Worm (Caenorhabditis elegans): ENCODE measurements around the gene egl-5.

The egl-5 gene

ce11 chrIII:7788410-7788809, 25.8 kb upstream of the egl-5 start:
- no peak for TF ChIP-seq unc-62 (GFP tag; optimal IDR thresholded peaks at IDR 0.05)
- TF ChIP-seq nhr-28 (tag; optimal IDR thresholded peaks at IDR 0.05), result no peak
- no peak for TF ChIP-seq ceh-16 (tag; optimal IDR thresholded peaks at IDR 0.05)
- TF ChIP-seq egl-27 (tag; optimal IDR thresholded peaks at IDR 0.05), result no peak
- no peak for TF ChIP-seq elt-2 (tag; optimal IDR thresholded peaks at IDR 0.05)
- no peak for TF ChIP-seq hmg-11 (tag; optimal IDR thresholded peaks at IDR 0.05)
- TF ChIP-seq nfya-1 (tag; optimal IDR thresholded peaks at IDR 0.05; ENCODE audit: insufficient read depth), result no peak
- no peak for TF ChIP-seq egl-5 (tag; optimal IDR thresholded peaks at IDR 0.05)
- no peak for TF ChIP-seq sea-2 (GFP tag; optimal IDR thresholded peaks at IDR 0.05)
- TF ChIP-seq unc-39 (tag; optimal IDR thresholded peaks at IDR 0.05), result no peak
- no peak for TF ChIP-seq R02D3.7 (tag; optimal IDR thresholded peaks at IDR 0.05)
- TF ChIP-seq elt-3 (tag; optimal IDR thresholded peaks at IDR 0.05), result no peak
- no peak for TF ChIP-seq elt-1 (tag; optimal IDR thresholded peaks at IDR 0.05)
- TF ChIP-seq pqm-1 (tag; optimal IDR thresholded peaks at IDR 0.05), result no peak
- no peak for TF ChIP-seq snpc-4 (tag; optimal IDR thresholded peaks at IDR 0.05)
- no peak for TF ChIP-seq nhr-25 (tag; optimal IDR thresholded peaks at IDR 0.05)
- TF ChIP-seq nhr-11 (tag; optimal IDR thresholded peaks at IDR 0.05), result no peak
- no peak for TF ChIP-seq nhr-43 (tag; optimal IDR thresholded peaks at IDR 0.05; ENCODE audit: poor library complexity, severe bottlenecking)

ce11 chrIII:7790522-7790921, 23.7 kb upstream of the egl-5 start:
- TF ChIP-seq nfya-1 (tag; optimal IDR thresholded peaks at IDR 0.05; ENCODE audit: insufficient read depth), result peak; percentile 65
- TF ChIP-seq unc-62 (GFP tag; optimal IDR thresholded peaks at IDR 0.05), result no peak
- no peak for TF ChIP-seq ztf-4 (tag; optimal IDR thresholded peaks at IDR 0.05)

- peak; percentile 97 for TF ChIP-seq nfya-1 (tag; optimal IDR thresholded peaks at IDR 0.05; ENCODE audit: insufficient read depth)
- no peak for TF ChIP-seq daf-12 (tag; optimal IDR thresholded peaks at IDR 0.05)
- TF ChIP-seq ztf-4 (tag; optimal IDR thresholded peaks at IDR 0.05), result no peak
- TF ChIP-seq tbx-2 (tag; optimal IDR thresholded peaks at IDR 0.05), result no peak
Measured at ce11 chrIII:7792209-7792608, 22.0 kb upstream of the egl-5 start.

ce11 chrIII:7792970-7793369, 21.2 kb upstream of the egl-5 start:
- TF ChIP-seq lsy-12 (tag; optimal IDR thresholded peaks at IDR 0.05), result no peak
- TF ChIP-seq nfya-1 (tag; optimal IDR thresholded peaks at IDR 0.05; ENCODE audit: insufficient read depth), result peak; percentile 20

- TF ChIP-seq R02D3.7 (tag; optimal IDR thresholded peaks at IDR 0.05) (no peak), ceh-16 (tag; optimal IDR thresholded peaks at IDR 0.05) (no peak), ztf-11 (tag; optimal IDR thresholded peaks at IDR 0.05) (no peak), ceh-9 (tag; optimal IDR thresholded peaks at IDR 0.05) (no peak), elt-3 (tag; optimal IDR thresholded peaks at IDR 0.05) (no peak), nhr-67 (tag; optimal IDR thresholded peaks at IDR 0.05) (no peak), nhr-237 (tag; optimal IDR thresholded peaks at IDR 0.05) (no peak), nhr-23 (tag; optimal IDR thresholded peaks at IDR 0.05) (no peak), snpc-4 (tag; optimal IDR thresholded peaks at IDR 0.05) (no peak), mml-1 (tag; optimal IDR thresholded peaks at IDR 0.05) (no peak), lin-39 (tag; optimal IDR thresholded peaks at IDR 0.05) (no peak), fkh-2 (tag; optimal IDR thresholded peaks at IDR 0.05) (no peak), ama-1 (optimal IDR thresholded peaks at IDR 0.05) (no peak), unc-39 (tag; optimal IDR thresholded peaks at IDR 0.05) (no peak), unc-62 (GFP tag; optimal IDR thresholded peaks at IDR 0.05) (no peak), nhr-76 (tag; optimal IDR thresholded peaks at IDR 0.05) (no peak), egl-5 (tag; optimal IDR thresholded peaks at IDR 0.05) (no peak)
Measured at ce11 chrIII:7795311-7795710, 18.9 kb upstream of the egl-5 start, which contains the start of gene cyk-7. Gene cyk-7 (minus strand): TSS chrIII:7795409.

- TF ChIP-seq egl-5 (tag; optimal IDR thresholded peaks at IDR 0.05), result peak; percentile 98
- no peak for TF ChIP-seq fkh-2 (tag; optimal IDR thresholded peaks at IDR 0.05)
Measured at ce11 chrIII:7805253-7805652, 8.9 kb upstream of the egl-5 start.

All from whole organism, L3 larva.